Worm (Caenorhabditis elegans): ENCODE measurements around the gene Y46G5A.22.

The Y46G5A.22 gene

ce11 chrII:12850129-12850528 is 31.7 kb upstream of the Y46G5A.22 start, which contains the start of gene Y46G5A.28:
TSS of gene Y46G5A.28 (plus strand) at chrII:12850429.
- TF ChIP-seq ztf-22 (GFP tag; optimal IDR thresholded peaks at IDR 0.05) = no peak
- no peak for TF ChIP-seq nhr-179 (tag; optimal IDR thresholded peaks at IDR 0.05)
- no peak for TF ChIP-seq hlh-26 (GFP tag; conservative IDR thresholded peaks at IDR 0.05)
- no peak for TF ChIP-seq bed-1 (GFP tag; IDR thresholded peaks at IDR 0.05)
- TF ChIP-seq attf-5 (GFP tag; optimal IDR thresholded peaks at IDR 0.05) = no peak
- TF ChIP-seq akir-1 (GFP tag; optimal IDR thresholded peaks at IDR 0.05) = no peak
- TF ChIP-seq ceh-100 (GFP tag; IDR thresholded peaks at IDR 0.05) = no peak
- TF ChIP-seq Y53F4B.3 (GFP tag; IDR thresholded peaks at IDR 0.05) = no peak
- TF ChIP-seq D2030.7 (GFP tag; IDR thresholded peaks at IDR 0.05) = no peak
- no peak for TF ChIP-seq Y95B8A.8 (GFP tag; IDR thresholded peaks at IDR 0.05)

- no peak for TF ChIP-seq B0019.2 (GFP tag; conservative IDR thresholded peaks at IDR 0.05)
- TF ChIP-seq efl-1 (GFP tag; optimal IDR thresholded peaks at IDR 0.05) = no peak
- TF ChIP-seq B0261.1 (tag; optimal IDR thresholded peaks at IDR 0.05) = no peak
- no peak for TF ChIP-seq nhr-120 (GFP tag; IDR thresholded peaks at IDR 0.05)
Observed at ce11 chrII:12847736-12848135, 29.3 kb upstream of the Y46G5A.22 start, which contains the start of gene pes-10. TSS of gene pes-10 (minus strand) at chrII:12847836.

ce11 chrII:12840057-12840456 is 21.7 kb upstream of the Y46G5A.22 start, which contains the start of gene lgc-35:
TSS of gene lgc-35 (minus strand) at chrII:12840157.
- TF ChIP-seq ceh-40 (GFP tag; IDR thresholded peaks at IDR 0.05) = no peak
- no peak for TF ChIP-seq nfya-1 (tag; optimal IDR thresholded peaks at IDR 0.05; ENCODE audit: borderline replicate concordance, insufficient read depth)
- TF ChIP-seq nhr-179 (tag; optimal IDR thresholded peaks at IDR 0.05) = no peak
- no peak for TF ChIP-seq ztf-6 (GFP tag; IDR thresholded peaks at IDR 0.05)
- TF ChIP-seq nhr-80 (tag; optimal IDR thresholded peaks at IDR 0.05) = no peak
- no peak for TF ChIP-seq lsl-1 (GFP tag; optimal IDR thresholded peaks at IDR 0.05)
- no peak for TF ChIP-seq T07F8.4 (tag; optimal IDR thresholded peaks at IDR 0.05)
- no peak for TF ChIP-seq F10E7.11 (tag; optimal IDR thresholded peaks at IDR 0.05)

DNA sequence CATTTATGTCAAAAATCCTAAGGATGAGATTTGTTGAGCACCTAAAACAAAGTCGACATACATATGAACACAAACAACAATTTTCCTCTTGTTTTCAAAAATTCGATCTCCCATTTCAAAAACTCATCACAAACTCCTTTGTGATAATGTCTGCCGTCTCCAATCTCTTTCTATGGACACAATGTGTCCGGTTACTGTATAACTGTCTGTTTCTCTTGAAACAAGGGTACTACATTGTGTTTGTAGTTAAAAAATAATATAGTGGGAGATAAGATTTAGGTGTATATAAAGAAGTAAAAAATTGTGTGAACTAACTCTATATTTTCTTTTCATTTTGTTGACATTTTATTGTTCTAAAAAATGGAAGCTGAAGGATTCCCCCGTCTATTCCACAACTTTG is 12.0 kb upstream of the Y46G5A.22 start, which contains the start of gene bcmo-1:
TSS of gene bcmo-1 (plus strand) at position 330 of the 400 bp plus-strand sequence.
- TF ChIP-seq T07F8.4 (tag; optimal IDR thresholded peaks at IDR 0.05) (no peak), chd-7 (tag; optimal IDR thresholded peaks at IDR 0.05) (no peak), B0261.1 (tag; optimal IDR thresholded peaks at IDR 0.05) (no peak), madf-3 (GFP tag; IDR thresholded peaks at IDR 0.05) (no peak), D2030.7 (GFP tag; IDR thresholded peaks at IDR 0.05) (no peak), hmg-1.2 (GFP tag; IDR thresholded peaks at IDR 0.05) (peak; percentile 37; the same call in 1 of the 2 replicates)

DNA sequence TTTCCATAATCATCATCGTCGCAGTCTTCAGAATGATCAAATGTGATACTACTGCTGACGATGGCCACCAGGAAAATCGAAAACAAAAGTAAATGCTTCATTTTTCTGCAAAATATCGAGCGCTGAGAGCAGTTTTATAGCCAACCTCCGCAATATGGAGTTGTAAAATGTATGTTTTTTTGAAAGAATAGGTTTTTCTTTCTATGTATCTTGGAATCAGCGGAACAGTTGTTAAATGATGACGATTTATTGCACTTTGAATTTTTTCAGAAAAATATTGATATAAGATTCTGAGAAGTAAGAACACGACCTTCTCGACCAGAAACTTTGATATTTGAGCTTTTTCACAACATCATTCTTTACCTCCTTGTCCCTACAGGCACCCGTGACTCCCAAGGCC is 10.5 kb upstream of the Y46G5A.22 start, which contains the start of gene Y46G5A.23:
TSS of gene Y46G5A.23 (minus strand) at position 101 of the 400 bp plus-strand sequence.
- TF ChIP-seq die-1 (tag; optimal IDR thresholded peaks at IDR 0.05) = no peak

ce11 chrII:12826752-12827151 is 8.4 kb upstream of the Y46G5A.22 start, which contains the start of gene Y46G5A.38:
TSS of gene Y46G5A.38 (plus strand) at chrII:12827052.
- no peak for TF ChIP-seq lsy-27 (tag; optimal IDR thresholded peaks at IDR 0.05; ENCODE audit: borderline replicate concordance, insufficient read depth)
- TF ChIP-seq attf-3 (GFP tag; conservative IDR thresholded peaks at IDR 0.05) = no peak
- no peak for TF ChIP-seq K11D2.4 (GFP tag; IDR thresholded peaks at IDR 0.05)
- TF ChIP-seq tlf-1 (GFP tag; optimal IDR thresholded peaks at IDR 0.05) = no peak
- no peak for TF ChIP-seq sea-2 (GFP tag; IDR thresholded peaks at IDR 0.05)
- TF ChIP-seq madf-3 (GFP tag; IDR thresholded peaks at IDR 0.05) = no peak
- no peak for TF ChIP-seq ets-4 (GFP tag; optimal IDR thresholded peaks at IDR 0.05)
- no peak for TF ChIP-seq rpc-1 (optimal IDR thresholded peaks at IDR 0.05)
- no peak for TF ChIP-seq rpc-1 (tag; optimal IDR thresholded peaks at IDR 0.05)
- TF ChIP-seq ztf-26 (tag; optimal IDR thresholded peaks at IDR 0.05) = no peak
- no peak for TF ChIP-seq lin-35 (GFP tag; optimal IDR thresholded peaks at IDR 0.05)
- TF ChIP-seq bed-1 (GFP tag; IDR thresholded peaks at IDR 0.05) = no peak
- no peak for TF ChIP-seq fkh-3 (tag; optimal IDR thresholded peaks at IDR 0.05)
- TF ChIP-seq nhr-120 (GFP tag; IDR thresholded peaks at IDR 0.05) = no peak
